Worm (Caenorhabditis elegans): ENCODE results near the gene F54D8.6.

DNA sequence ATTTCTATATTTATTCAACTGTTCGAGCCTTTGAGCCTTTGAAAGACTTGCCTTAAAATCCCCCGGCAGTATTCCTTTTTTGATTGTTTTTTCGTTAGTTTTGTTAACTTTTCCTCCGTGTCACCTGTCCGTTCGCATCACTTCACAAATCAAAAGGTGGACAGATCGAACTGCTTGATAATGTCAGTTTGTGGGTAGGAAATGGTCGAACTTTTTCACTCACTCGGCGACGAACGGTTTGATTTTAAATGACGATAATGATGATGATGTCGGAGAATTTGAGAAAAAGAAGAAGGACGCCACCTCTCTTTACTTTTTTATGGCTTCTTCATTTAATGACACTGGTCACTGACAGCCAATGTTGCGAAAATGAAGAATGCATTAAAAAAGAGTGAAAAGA is 16.3 kb downstream of the F54D8.6 start:
- TF ChIP-seq B0336.3 (GFP tag; IDR thresholded peaks at IDR 0.05) (no peak), nhr-90 (tag; optimal IDR thresholded peaks at IDR 0.05) (no peak), lsy-27 (tag; optimal IDR thresholded peaks at IDR 0.05; ENCODE audit: borderline replicate concordance, insufficient read depth) (no peak), nhr-80 (tag; optimal IDR thresholded peaks at IDR 0.05) (no peak), athp-1 (tag; optimal IDR thresholded peaks at IDR 0.05) (no peak), nfya-1 (tag; optimal IDR thresholded peaks at IDR 0.05; ENCODE audit: borderline replicate concordance, insufficient read depth) (no peak), mel-28 (tag; optimal IDR thresholded peaks at IDR 0.05; ENCODE audit: borderline replicate concordance) (no peak)
